Fruit fly (Drosophila melanogaster): ENCODE results near the gene Nep3.
"Not testable (repeated sequence)": the region's sequence is repeated elsewhere in the genome, so short reads cannot be mapped to it uniquely, and the experiment has no call there.

- not testable (repeated sequence) for TF ChIP-seq CG5204 (GFP tag; optimal IDR thresholded peaks at IDR 0.05); Hr96 (GFP tag; optimal IDR thresholded peaks at IDR 0.05); bab1 (GFP tag; optimal IDR thresholded peaks at IDR 0.05); CG14711 (tag; optimal IDR thresholded peaks at IDR 0.05); CG7045 (GFP tag; optimal IDR thresholded peaks at IDR 0.05)
Observed at dm6 chrX:19934194-19934593, 26.9 kb upstream of the Nep3 start, which contains the start of gene CG45490.

Data from whole organism, adult.